Worm (Caenorhabditis elegans) whole organism, L2 larva: ENCODE data around the gene K07D4.9.
"Not testable (repeated sequence)": the region's sequence is repeated elsewhere in the genome, so short reads cannot be mapped to it uniquely, and the experiment has no call there.

ENCODE experiments used
- F13H6.1 ChIP-seq: sonication (generic microtip); optimal IDR thresholded peaks from 2 replicates; lab custom pipeline; 2016; ENCODE audit warnings: missing genetic modification characterization, missing compliant biosample characterization
- Y55F3AM.14 ChIP-seq: fragments of 200-800 bp; sonication (Bioruptor generic); optimal IDR thresholded peaks from 2 replicates; lab custom pipeline; 2018; ENCODE audit warnings: mild to moderate bottlenecking, missing genetic modification characterization, missing compliant biosample characterization
- ZK546.5 ChIP-seq: sonication (generic microtip); optimal IDR thresholded peaks from 2 replicates; lab custom pipeline; 2017; ENCODE audit warnings: missing biosample characterization, missing genetic modification characterization
- aly-2 ChIP-seq: fragments of 150-350 bp; optimal IDR thresholded peaks from 2 replicates; lab custom pipeline; 2014; ENCODE audit warnings: missing biosample characterization, missing genetic modification characterization
- ama-1 ChIP-seq: fragments of 150-350 bp; optimal IDR thresholded peaks from 2 replicates; lab custom pipeline; 2018; ENCODE audit warnings: inconsistent platforms
- ceh-16 ChIP-seq: fragments of 150-350 bp; optimal IDR thresholded peaks from 2 replicates; lab custom pipeline; 2014; ENCODE audit warnings: missing biosample characterization, missing genetic modification characterization
- ceh-82 ChIP-seq: fragments of 150-350 bp; optimal IDR thresholded peaks from 2 replicates; lab custom pipeline; 2014; ENCODE audit warnings: missing biosample characterization, missing genetic modification characterization
- crh-2 ChIP-seq: sonication (generic microtip); optimal IDR thresholded peaks from 2 replicates; lab custom pipeline; 2017; ENCODE audit warnings: missing biosample characterization, missing genetic modification characterization
- dmd-4 ChIP-seq: sonication (generic microtip); optimal IDR thresholded peaks from 2 replicates; lab custom pipeline; 2017; ENCODE audit warnings: missing biosample characterization, missing genetic modification characterization
- elt-1 ChIP-seq: fragments of 150-350 bp; optimal IDR thresholded peaks from 2 replicates; lab custom pipeline; 2014; ENCODE audit warnings: missing biosample characterization, missing genetic modification characterization
- elt-3 ChIP-seq: sonication (generic microtip); optimal IDR thresholded peaks from 2 replicates; lab custom pipeline; 2017; ENCODE audit warnings: missing biosample characterization, missing genetic modification characterization
- fos-1 ChIP-seq: fragments of 150-350 bp; optimal IDR thresholded peaks from 2 replicates; lab custom pipeline; 2014; ENCODE audit warnings: missing biosample characterization, missing genetic modification characterization
- gmeb-1 ChIP-seq: fragments of 150-350 bp; optimal IDR thresholded peaks from 2 replicates; lab custom pipeline; 2014; ENCODE audit warnings: missing biosample characterization, missing genetic modification characterization
- lin-13 ChIP-seq: fragments of 150-350 bp; optimal IDR thresholded peaks from 2 replicates; lab custom pipeline; 2014; ENCODE audit warnings: missing biosample characterization, missing genetic modification reagents, missing genetic modification characterization
- lsy-2 ChIP-seq, 2 experiments: fragments of 150-350 bp in 1 of 2; sonication (generic microtip) in 1 of 2; optimal IDR thresholded peaks; 2 replicates each; lab custom pipeline; 2014 to 2017; ENCODE audit warnings: missing biosample characterization in 2 of 2, missing genetic modification characterization in 2 of 2
- mbf-1 ChIP-seq: sonication (generic microtip); optimal IDR thresholded peaks from 2 replicates; lab custom pipeline; 2017; ENCODE audit warnings: missing biosample characterization, missing genetic modification characterization
- mdl-1 ChIP-seq, 2 experiments: fragments of 150-350 bp in 1 of 2; sonication (generic microtip) in 1 of 2; optimal IDR thresholded peaks; 2 replicates each; lab custom pipeline; 2017; ENCODE audit warnings: missing biosample characterization in 2 of 2, missing genetic modification characterization in 2 of 2
- nhr-11 ChIP-seq: fragments of 150-350 bp; optimal IDR thresholded peaks from 2 replicates; lab custom pipeline; 2014; ENCODE audit warnings: missing biosample characterization, missing genetic modification characterization
- nhr-12 ChIP-seq: fragments of 150-350 bp; optimal IDR thresholded peaks from 2 replicates; lab custom pipeline; 2014; ENCODE audit warnings: missing biosample characterization, missing genetic modification characterization
- nhr-21 ChIP-seq: fragments of 150-350 bp; optimal IDR thresholded peaks from 2 replicates; lab custom pipeline; 2014; ENCODE audit warnings: missing biosample characterization, missing genetic modification characterization
- nhr-25 ChIP-seq: fragments of 150-350 bp; sonication (generic microtip); optimal IDR thresholded peaks from 3 replicates; lab custom pipeline; 2014; ENCODE audit warnings: missing biosample characterization, missing genetic modification characterization
- nhr-6 ChIP-seq: fragments of 150-350 bp; optimal IDR thresholded peaks from 2 replicates; lab custom pipeline; 2014; ENCODE audit warnings: missing biosample characterization, missing genetic modification characterization
- sem-4 ChIP-seq: fragments of 150-350 bp; optimal IDR thresholded peaks from 2 replicates; lab custom pipeline; 2014; ENCODE audit warnings: missing biosample characterization, missing genetic modification reagents, missing genetic modification characterization
- sma-3 ChIP-seq: sonication (generic microtip); optimal IDR thresholded peaks from 2 replicates; lab custom pipeline; 2016; ENCODE audit warnings: missing genetic modification reagents, missing genetic modification characterization, missing compliant biosample characterization
- sma-9 ChIP-seq, 2 experiments: fragments of 150-350 bp in 1 of 2; sonication (generic microtip) in 1 of 2; optimal IDR thresholded peaks; 2 replicates each; lab custom pipeline; 2014 to 2016; ENCODE audit warnings: missing genetic modification characterization in 2 of 2, mild to moderate bottlenecking in 1 of 2, missing biosample characterization in 1 of 2, missing compliant biosample characterization in 1 of 2, missing genetic modification reagents in 1 of 2, moderate library complexity in 1 of 2
- snpc-4 ChIP-seq: fragments of 150-350 bp; optimal IDR thresholded peaks from 2 replicates; lab custom pipeline; 2014; ENCODE audit warnings: missing biosample characterization, missing genetic modification characterization
- unc-39 ChIP-seq: fragments of 150-350 bp; optimal IDR thresholded peaks from 2 replicates; lab custom pipeline; 2014; ENCODE audit warnings: missing biosample characterization, missing genetic modification characterization
- unc-55 ChIP-seq: fragments of 150-350 bp; sonication (generic microtip); optimal IDR thresholded peaks from 3 replicates; lab custom pipeline; 2014; ENCODE audit warnings: missing biosample characterization, missing genetic modification reagents, missing genetic modification characterization
- unc-62 ChIP-seq: fragments of 150-350 bp; optimal IDR thresholded peaks from 2 replicates; lab custom pipeline; 2014; ENCODE audit warnings: missing biosample characterization, missing genetic modification reagents, missing genetic modification characterization
- zag-1 ChIP-seq: fragments of 150-350 bp; optimal IDR thresholded peaks from 2 replicates; lab custom pipeline; 2014; ENCODE audit warnings: missing biosample characterization, missing genetic modification characterization
- ztf-1 ChIP-seq: fragments of 200-800 bp; sonication (Bioruptor generic); conservative IDR thresholded peaks from 2 replicates; pipeline ENCODE4 v1.3.6; 2022; ENCODE audit warnings: missing genetic modification characterization, missing compliant biosample characterization
- ztf-11 ChIP-seq: sonication (generic microtip); optimal IDR thresholded peaks from 2 replicates; lab custom pipeline; 2017; ENCODE audit warnings: missing biosample characterization, missing genetic modification characterization

The K07D4.9 gene

DNA sequence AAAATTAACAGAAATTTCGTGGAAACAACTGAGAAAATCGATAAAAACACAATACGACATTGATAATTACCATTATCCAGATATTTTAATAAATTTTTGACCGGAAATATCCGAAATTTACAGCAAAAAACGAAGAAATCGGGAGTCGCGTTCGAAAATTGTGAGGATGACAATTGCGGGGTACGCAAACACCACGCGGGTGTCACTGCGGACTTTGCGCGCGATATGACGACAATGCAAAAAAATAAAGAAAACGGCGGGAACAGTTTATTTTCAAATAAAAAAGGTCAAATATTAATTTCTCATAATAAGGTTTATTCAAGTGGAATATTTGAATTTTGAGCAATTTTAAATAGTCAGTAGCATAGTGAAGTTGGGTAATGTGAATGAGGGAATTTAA lies 16.0 kb downstream of the K07D4.9 start, which contains the start of gene rpn-11 (continued):
- TF ChIP-seq unc-39 (tag; lab: Kevin White, UChicago) (no peak), lin-13 (peak; percentile 84), crh-2 (tag; lab: Kevin White, UChicago) (peak; percentile 88), ztf-11 (tag; lab: Kevin White, UChicago) (no peak), ZK546.5 (tag; lab: Kevin White, UChicago) (peak; percentile 59), elt-3 (tag; lab: Kevin White, UChicago) (no peak), elt-1 (tag; lab: Kevin White, UChicago) (no peak), sem-4 (tag; lab: Kevin White, UChicago) (peak; percentile 53), unc-55 (GFP tag; lab: Kevin White, UChicago) (peak; percentile 86), ztf-1 (GFP tag; lab: Robert Waterston, UW) (no peak), sma-9 (GFP tag; optimal IDR thresholded peaks at IDR 0.05; lab: Kevin White, UChicago) (peak; percentile 86), sma-9 (tag; optimal IDR thresholded peaks at IDR 0.05; lab: Kevin White, UChicago) (no peak), nhr-21 (tag; lab: Kevin White, UChicago) (peak; percentile 81), nhr-6 (tag; lab: Kevin White, UChicago) (peak; percentile 41), ceh-82 (tag; lab: Kevin White, UChicago) (peak; percentile 64), fos-1 (peak; percentile 65), zag-1 (tag; lab: Kevin White, UChicago) (peak; percentile 71), nhr-11 (tag; lab: Kevin White, UChicago) (no peak), nhr-25 (tag; lab: Kevin White, UChicago) (peak; percentile 87)

DNA sequence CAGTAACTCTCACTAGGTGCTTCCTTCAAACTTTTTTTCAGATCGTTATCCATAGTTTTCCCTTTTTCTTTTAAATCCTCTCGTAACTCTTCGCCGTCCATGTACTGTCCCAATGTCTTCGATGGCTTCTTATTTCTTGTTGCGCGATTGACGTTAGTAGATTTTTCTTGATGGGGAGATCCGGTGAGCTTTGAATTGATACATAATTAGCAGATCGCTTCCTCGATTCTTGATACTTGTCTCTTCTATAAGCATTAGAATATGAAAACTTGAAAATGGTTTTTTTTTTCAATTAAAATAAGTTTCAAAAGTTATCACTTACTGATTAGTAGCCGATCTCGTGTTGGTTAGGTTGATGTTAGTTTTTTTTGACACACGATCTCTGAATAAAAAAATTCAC lies 17.0 kb downstream of the K07D4.9 start, which contains the start of gene K07D4.2:
TSS of gene K07D4.2 (minus strand) at position 101 of the 400 bp plus-strand sequence.
- TF ChIP-seq elt-1 (tag; lab: Kevin White, UChicago) (no peak), sma-3 (no peak)
- TF ChIP-seq, all 48 proteins: peak for 0

DNA sequence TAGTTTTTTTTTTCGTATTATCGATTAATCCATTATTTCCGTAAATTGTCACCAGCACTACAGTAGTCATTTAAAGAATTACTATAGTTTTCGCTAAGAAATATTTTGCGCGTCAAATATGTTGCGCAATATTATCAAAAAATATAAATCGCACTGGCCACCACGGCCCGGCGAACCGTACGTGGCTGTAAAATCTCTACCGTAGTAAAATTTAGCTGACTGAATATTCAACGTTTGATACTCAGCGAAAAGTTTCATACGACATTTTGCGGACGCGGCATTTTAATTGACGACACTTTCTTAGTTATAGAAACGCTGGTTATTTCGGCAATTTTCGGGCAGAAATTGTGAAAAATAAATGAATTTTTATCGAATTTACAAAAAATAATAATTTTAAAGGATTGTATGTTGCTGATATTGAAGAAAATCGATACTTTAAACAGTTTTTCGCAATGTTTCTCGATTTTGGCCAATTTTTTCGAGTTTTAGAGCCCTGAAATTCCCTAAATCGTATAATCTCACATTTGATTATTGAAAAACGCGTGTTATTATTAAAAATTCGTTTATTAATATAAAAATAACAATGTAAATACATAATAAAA lies 19.6 kb downstream of the K07D4.9 start:
- peak; percentile 46 to 53 for TF ChIP-seq lsy-2 (tag; optimal IDR thresholded peaks at IDR 0.05; lab: Kevin White, UChicago)
- TF ChIP-seq sma-3 = peak; percentile 60
- peak; percentile 66 for TF ChIP-seq F13H6.1
- peak; percentile 9 for TF ChIP-seq lin-13
- TF ChIP-seq sma-9 (GFP tag; optimal IDR thresholded peaks at IDR 0.05; lab: Kevin White, UChicago) = peak; percentile 38
- TF ChIP-seq sma-9 (tag; optimal IDR thresholded peaks at IDR 0.05; lab: Kevin White, UChicago) = not testable (repeated sequence)
- peak; percentile 8 for TF ChIP-seq gmeb-1

DNA sequence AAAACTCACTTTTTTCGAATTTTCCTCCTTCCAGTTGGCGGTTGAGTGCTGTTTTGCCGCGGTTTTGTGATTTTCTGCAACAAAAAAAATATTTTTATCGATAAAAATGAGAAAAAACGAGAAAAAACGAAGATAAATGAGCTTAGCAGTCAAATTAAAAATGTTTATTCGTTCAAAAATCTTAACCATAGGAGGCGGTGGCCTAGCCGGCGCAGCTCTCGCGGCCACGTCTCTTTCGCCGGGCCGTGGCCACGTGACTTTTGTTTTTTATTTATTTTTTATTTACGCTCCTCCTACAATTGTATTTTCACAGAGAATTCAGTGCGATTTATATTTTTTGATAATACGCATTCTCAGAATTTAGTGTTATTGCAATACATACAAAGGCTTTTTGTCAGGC lies 21.3 kb downstream of the K07D4.9 start:
- TF ChIP-seq lsy-2 (tag; optimal IDR thresholded peaks at IDR 0.05; lab: Kevin White, UChicago) = peak in 1 of 2 experiments; percentile 77
- peak; percentile 28 for TF ChIP-seq sma-3
- peak in 1 of 2 experiments; percentile 53 for TF ChIP-seq mdl-1 (tag; optimal IDR thresholded peaks at IDR 0.05; lab: Kevin White, UChicago)

DNA sequence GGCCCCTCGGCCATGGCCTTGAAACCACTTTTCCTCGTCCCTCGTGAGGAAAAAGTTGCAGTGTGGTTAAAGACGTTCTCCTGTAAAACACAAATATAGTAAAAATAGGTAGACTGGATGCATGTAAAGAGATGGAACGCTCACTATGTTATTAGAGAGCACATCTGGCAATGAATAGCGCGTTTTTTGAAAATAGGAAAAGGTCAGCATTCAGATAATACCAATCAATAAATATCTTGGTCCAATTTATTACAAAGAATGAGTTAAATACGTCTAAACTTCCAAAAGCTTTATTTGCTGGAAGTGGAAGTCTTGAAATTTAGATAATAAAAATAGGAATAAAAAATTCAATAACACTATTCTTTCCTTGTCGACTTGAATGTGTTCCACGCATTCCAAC lies 34.1 kb downstream of the K07D4.9 start, which contains the start of gene gadr-4:
TSS of gene gadr-4 (minus strand) at position 101 of the 400 bp plus-strand sequence.
- TF ChIP-seq nhr-21 (tag; lab: Kevin White, UChicago) = no peak
- no peak for TF ChIP-seq unc-55 (GFP tag; lab: Kevin White, UChicago)
- no peak for TF ChIP-seq snpc-4 (tag; lab: Kevin White, UChicago)
- no peak for TF ChIP-seq fos-1
- no peak for TF ChIP-seq Y55F3AM.14
- no peak for TF ChIP-seq sma-9 (GFP tag; optimal IDR thresholded peaks at IDR 0.05; lab: Kevin White, UChicago)
- no peak for TF ChIP-seq sma-9 (tag; optimal IDR thresholded peaks at IDR 0.05; lab: Kevin White, UChicago)
- no peak for TF ChIP-seq dmd-4 (tag; lab: Kevin White, UChicago)
- no peak for TF ChIP-seq mbf-1 (tag; lab: Kevin White, UChicago)

DNA sequence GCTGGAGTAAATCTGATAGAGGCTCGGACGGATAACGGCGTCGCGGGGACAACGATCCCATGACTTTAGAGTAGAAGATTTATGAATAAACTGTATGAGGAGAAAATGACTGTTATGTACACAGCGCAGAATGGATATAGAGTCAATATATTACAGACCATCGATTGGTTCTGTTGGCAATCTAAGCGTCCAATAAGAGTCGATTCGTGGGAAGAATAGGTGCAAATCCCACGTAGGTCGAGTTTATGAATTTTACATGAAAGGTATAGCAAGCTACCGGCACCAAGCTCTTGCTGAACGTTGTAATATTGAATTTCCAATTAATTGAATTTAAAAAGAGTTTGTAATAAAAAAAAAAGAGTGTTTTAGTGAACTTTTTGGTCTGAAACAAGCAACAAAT lies 35.6 kb downstream of the K07D4.9 start, which contains the start of gene fbxb-118:
TSS of gene fbxb-118 (minus strand) at position 101 of the 400 bp plus-strand sequence.
- TF ChIP-seq sem-4 (tag; lab: Kevin White, UChicago) (no peak), nhr-25 (tag; lab: Kevin White, UChicago) (no peak), zag-1 (tag; lab: Kevin White, UChicago) (no peak), elt-1 (tag; lab: Kevin White, UChicago) (no peak), nhr-12 (tag; lab: Kevin White, UChicago) (no peak), ama-1 (lab: Kevin White, UChicago) (no peak), ztf-11 (tag; lab: Kevin White, UChicago) (no peak), unc-62 (no peak), nhr-6 (tag; lab: Kevin White, UChicago) (no peak), aly-2 (no peak), ceh-16 (tag; lab: Kevin White, UChicago) (no peak), fos-1 (no peak), ztf-1 (GFP tag; lab: Robert Waterston, UW) (no peak)
